Worm (Caenorhabditis elegans) whole organism, L4/young adult: Measurements from ENCODE around the gene unc-22.

Source experiments
- W03F9.2 ChIP-seq: fragments of 150-350 bp; optimal IDR thresholded peaks from 2 replicates; lab custom pipeline; 2014; ENCODE audit warnings: missing biosample characterization, missing genetic modification characterization
- dao-5 ChIP-seq: sonication (generic microtip); optimal IDR thresholded peaks from 2 replicates; lab custom pipeline; 2016; ENCODE audit warnings: missing genotype, missing genetic modification characterization, moderate library complexity, missing compliant biosample characterization
- him-1 ChIP-seq: sonication (generic microtip); optimal IDR thresholded peaks from 2 replicates; lab custom pipeline; 2016; ENCODE audit warnings: missing genotype, missing genetic modification reagents, missing genetic modification characterization, missing compliant biosample characterization

- TF ChIP-seq him-1: no peak
- no peak for TF ChIP-seq dao-5 (tag; lab: Kevin White, UChicago)
- TF ChIP-seq W03F9.2: no peak
Observed at ce11 chrIV:12047552-12048347, 36.9 kb upstream of the unc-22 start, which contains the start of gene T12G3.4.
